Worm (Caenorhabditis elegans): Measurements from ENCODE around the gene C54C6.7.

ce11 chrIII:3581636-3582035, 35.4 kb upstream of the C54C6.7 start, which contains the start of gene C48D5.3:
- no peak for TF ChIP-seq ama-1 (optimal IDR thresholded peaks at IDR 0.05)
- TF ChIP-seq ceh-36 (tag; optimal IDR thresholded peaks at IDR 0.05): no peak
- no peak for TF ChIP-seq tbx-37 (GFP tag; conservative IDR thresholded peaks at IDR 0.05)
- no peak for TF ChIP-seq sea-1 (GFP tag; conservative IDR thresholded peaks at IDR 0.05)
- no peak for TF ChIP-seq B0310.2 (tag; optimal IDR thresholded peaks at IDR 0.05)
- no peak for TF ChIP-seq hmg-4 (GFP tag; optimal IDR thresholded peaks at IDR 0.05)
- TF ChIP-seq ceh-13 (GFP tag; optimal IDR thresholded peaks at IDR 0.05): no peak
- no peak for TF ChIP-seq flt-1 (GFP tag; IDR thresholded peaks at IDR 0.05)

Measured in whole organism, early embryonic.